Worm (Caenorhabditis elegans): Measurements from ENCODE around the gene tdo-2.
A peak's percentile ranks its signal among the peaks of the same experiment; 100 is the strongest.

tdo-2 gene

DNA sequence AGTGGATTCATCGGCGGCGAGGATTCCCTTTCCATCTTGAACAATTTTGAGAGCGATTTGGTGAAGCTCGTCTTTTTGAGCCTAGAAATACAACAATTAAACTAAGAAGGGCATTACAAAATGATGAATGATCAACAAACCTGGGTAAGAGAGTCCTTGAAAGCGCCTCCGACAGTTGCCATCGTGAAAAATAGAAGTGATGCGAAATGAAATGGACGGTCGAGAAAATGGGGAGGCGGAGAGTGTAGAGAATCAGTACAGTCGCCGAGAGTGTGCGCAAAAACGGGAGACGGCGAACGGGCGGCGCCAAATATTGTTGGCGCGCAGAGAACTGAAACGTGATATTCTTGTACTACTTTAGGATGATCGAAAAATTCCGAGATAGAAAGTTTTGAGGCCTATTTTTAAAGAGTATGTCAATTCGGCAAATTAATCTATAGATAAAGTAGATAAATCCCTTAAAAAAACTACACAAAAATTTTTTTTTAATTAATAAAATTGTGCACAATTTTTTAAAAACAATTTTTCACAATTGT is 43.5 kb downstream of the tdo-2 start, which contains the start of gene aldo-2 (continued):
- TF ChIP-seq B0336.3 (GFP tag; IDR thresholded peaks at IDR 0.05) (0 out of 2 replicates have a peak, but pooled peaks have one; percentile 58), K12H6.12 (tag; optimal IDR thresholded peaks at IDR 0.05) (no peak), Y95B8A.8 (GFP tag; IDR thresholded peaks at IDR 0.05) (peak; percentile 92), ZK185.1 (tag; optimal IDR thresholded peaks at IDR 0.05; ENCODE audit: poor library complexity, severe bottlenecking) (peak; percentile 40), nhr-80 (tag; optimal IDR thresholded peaks at IDR 0.05) (peak; percentile 36), cebp-1 (GFP tag; IDR thresholded peaks at IDR 0.05) (no peak), cebp-1 (tag; optimal IDR thresholded peaks at IDR 0.05) (peak; percentile 42), lsy-27 (tag; optimal IDR thresholded peaks at IDR 0.05; ENCODE audit: borderline replicate concordance, insufficient read depth) (no peak), aptf-2 (GFP tag; conservative IDR thresholded peaks at IDR 0.05) (peak; percentile 70), F57C9.4 (tag; optimal IDR thresholded peaks at IDR 0.05) (no peak), F55B11.4 (tag; optimal IDR thresholded peaks at IDR 0.05; ENCODE audit: borderline replicate concordance, insufficient read depth) (no peak), Y53G8AR.9 (GFP tag; conservative IDR thresholded peaks at IDR 0.05) (peak; percentile 84; the same call in 1 of the 2 replicates), hsf-1 (GFP tag; IDR thresholded peaks at IDR 0.05) (peak; percentile 89), hlh-26 (GFP tag; conservative IDR thresholded peaks at IDR 0.05) (no peak), C06A6.2 (GFP tag; conservative IDR thresholded peaks at IDR 0.05) (no peak), F37B4.10 (GFP tag; IDR thresholded peaks at IDR 0.05) (no peak), tbx-9 (tag; optimal IDR thresholded peaks at IDR 0.05; ENCODE audit: borderline replicate concordance) (no peak), lin-35 (GFP tag; optimal IDR thresholded peaks at IDR 0.05) (peak in 1 of 3 experiments; percentile 20), D2030.7 (GFP tag; IDR thresholded peaks at IDR 0.05) (peak; percentile 93), nhr-120 (GFP tag; IDR thresholded peaks at IDR 0.05) (no peak), lsl-1 (GFP tag; optimal IDR thresholded peaks at IDR 0.05) (peak; percentile 82), mxl-1 (tag; optimal IDR thresholded peaks at IDR 0.05) (no peak), ztf-22 (GFP tag; optimal IDR thresholded peaks at IDR 0.05) (no peak), zfh-2 (GFP tag; conservative IDR thresholded peaks at IDR 0.05) (peak; percentile 72; the same call in 1 of the 2 replicates), F22D6.2 (tag; optimal IDR thresholded peaks at IDR 0.05) (no peak), gei-17 (GFP tag; optimal IDR thresholded peaks at IDR 0.05) (no peak), mcd-1 (GFP tag; IDR thresholded peaks at IDR 0.05) (peak; percentile 69), ama-1 (optimal IDR thresholded peaks at IDR 0.05) (peak; percentile 53), ama-1 (GFP tag; optimal IDR thresholded peaks at IDR 0.05) (peak in 1 of 2 experiments; percentile 15), nfyb-1 (GFP tag; IDR thresholded peaks at IDR 0.05) (0 out of 2 replicates have a peak, but pooled peaks have one; percentile 64), snpc-1.1 (tag; optimal IDR thresholded peaks at IDR 0.05; ENCODE audit: insufficient read depth) (no peak), tbp1 (GFP tag; optimal IDR thresholded peaks at IDR 0.05) (peak; percentile 55), hmg-1.2 (GFP tag; IDR thresholded peaks at IDR 0.05) (peak; percentile 84), madf-3 (GFP tag; IDR thresholded peaks at IDR 0.05) (peak; percentile 92), let-526 (GFP tag; IDR thresholded peaks at IDR 0.05) (no peak), mes-4 (tag; optimal IDR thresholded peaks at IDR 0.05) (no peak), hlh-12 (tag; optimal IDR thresholded peaks at IDR 0.05) (no peak), athp-1 (tag; optimal IDR thresholded peaks at IDR 0.05) (peak; percentile 36), ceh-40 (GFP tag; IDR thresholded peaks at IDR 0.05) (no peak), T26A5.8 (tag; optimal IDR thresholded peaks at IDR 0.05) (no peak), ztf-18 (tag; optimal IDR thresholded peaks at IDR 0.05) (peak; percentile 37), rcor-1 (GFP tag; IDR thresholded peaks at IDR 0.05) (peak; percentile 73), B0261.1 (tag; optimal IDR thresholded peaks at IDR 0.05) (no peak), fkh-3 (tag; optimal IDR thresholded peaks at IDR 0.05) (no peak), ets-4 (GFP tag; optimal IDR thresholded peaks at IDR 0.05) (no peak), ceh-58 (GFP tag; IDR thresholded peaks at IDR 0.05) (no peak), madf-6 (GFP tag; IDR thresholded peaks at IDR 0.05) (peak; percentile 99), somi-1 (GFP tag; optimal IDR thresholded peaks at IDR 0.05) (no peak), attf-6 (GFP tag; IDR thresholded peaks at IDR 0.05) (peak; percentile 41; the same call in 1 of the 2 replicates)
